Worm (Caenorhabditis elegans) whole organism, L4 larva: ENCODE data around the gene Y37E11AM.4.

Source experiments
- F44E2.7 ChIP-seq: fragments of 200-800 bp; sonication (Bioruptor generic); IDR thresholded peaks from 2 replicates; pipeline ENCODE4 v2.1.2; 2022; ENCODE audit warnings: missing genetic modification characterization, missing compliant biosample characterization
- F49E8.2 ChIP-seq: sonication (generic microtip); optimal IDR thresholded peaks from 2 replicates; lab custom pipeline; 2016; ENCODE audit warnings: missing compliant biosample characterization, mild to moderate bottlenecking, missing genetic modification characterization, borderline replicate concordance
- T26A8.4 ChIP-seq: fragments of 200-800 bp; sonication (Bioruptor generic); IDR thresholded peaks from 2 replicates; pipeline ENCODE4 v1.3.6; 2022; ENCODE audit warnings: missing genetic modification characterization, missing compliant biosample characterization
- aha-1 ChIP-seq: fragments of 150-350 bp; peaks from one replicate; lab custom pipeline; 2014; ENCODE audit warnings: missing biosample characterization, missing genetic modification characterization
- arid-1 ChIP-seq: fragments of 200-800 bp; sonication (Bioruptor generic); conservative IDR thresholded peaks from 2 replicates; pipeline ENCODE4 v1.3.6; 2022; ENCODE audit warnings: missing genetic modification reagents, missing genetic modification characterization, missing compliant biosample characterization
- ceh-20 ChIP-seq: fragments of 200-800 bp; sonication (Bioruptor generic); IDR thresholded peaks from 2 replicates; pipeline ENCODE4 v1.3.6; 2022; ENCODE audit warnings: missing genetic modification reagents, missing genetic modification characterization, missing compliant biosample characterization
- ceh-28 ChIP-seq: fragments of 150-350 bp; optimal IDR thresholded peaks from 2 replicates; lab custom pipeline; 2014; ENCODE audit warnings: missing biosample characterization, missing genetic modification reagents, missing genetic modification characterization
- ceh-32 ChIP-seq: sonication (generic microtip); optimal IDR thresholded peaks from 2 replicates; lab custom pipeline; 2016; ENCODE audit warnings: mild to moderate bottlenecking, missing genetic modification characterization, missing compliant biosample characterization; ENCODE audit not compliant: poor library complexity
- ceh-44 ChIP-seq: fragments of 200-800 bp; sonication (Bioruptor generic); IDR thresholded peaks from 2 replicates; pipeline ENCODE4 v1.3.6; 2022; ENCODE audit warnings: missing genetic modification reagents, missing genetic modification characterization, missing compliant biosample characterization
- ces-1 ChIP-seq: fragments of 150-350 bp; sonication (generic microtip); optimal IDR thresholded peaks from 4 replicates; lab custom pipeline; 2014; ENCODE audit warnings: missing biosample characterization, missing genetic modification reagents, missing genetic modification characterization
- ctbp-1 ChIP-seq: fragments of 200-800 bp; sonication (Bioruptor generic); IDR thresholded peaks from 2 replicates; pipeline ENCODE4 v1.3.6; 2022; ENCODE audit warnings: missing genetic modification reagents, missing genetic modification characterization, missing compliant biosample characterization
- dmd-8 ChIP-seq: fragments of 200-800 bp; sonication (Bioruptor generic); IDR thresholded peaks from 2 replicates; pipeline ENCODE4 v1.3.6; 2022; ENCODE audit warnings: missing genetic modification characterization, missing compliant biosample characterization
- dmd-9 ChIP-seq: fragments of 200-800 bp; sonication (Bioruptor generic); IDR thresholded peaks from 2 replicates; pipeline ENCODE4 v1.3.6; 2022; ENCODE audit warnings: missing genetic modification reagents, missing genetic modification characterization, missing compliant biosample characterization
- dpl-1 ChIP-seq: fragments of 150-350 bp; optimal IDR thresholded peaks from 2 replicates; lab custom pipeline; 2014; ENCODE audit warnings: missing biosample characterization, missing genetic modification reagents, missing genetic modification characterization
- dve-1 ChIP-seq: sonication (generic microtip); optimal IDR thresholded peaks from 2 replicates; lab custom pipeline; 2017; ENCODE audit warnings: antibody characterized with exemption, mild to moderate bottlenecking, missing genetic modification characterization, missing compliant biosample characterization; ENCODE audit not compliant: insufficient read depth
- egl-27 ChIP-seq: sonication (generic microtip); optimal IDR thresholded peaks from 3 replicates; lab custom pipeline; 2017; ENCODE audit warnings: missing biosample characterization, missing genetic modification reagents, missing genetic modification characterization
- egl-43 ChIP-seq: fragments of 200-800 bp; sonication (Bioruptor generic); IDR thresholded peaks from 2 replicates; pipeline ENCODE4 v1.3.6; 2022; ENCODE audit warnings: missing genetic modification reagents, missing genetic modification characterization, missing compliant biosample characterization
- hif-1 ChIP-seq, 2 experiments: sonication (generic microtip); optimal IDR thresholded peaks; 2 replicates each; lab custom pipeline; 2016 to 2017; ENCODE audit warnings: missing compliant biosample characterization in 2 of 2, missing genetic modification characterization in 2 of 2, missing genetic modification reagents in 2 of 2, missing genotype in 2 of 2, mild to moderate bottlenecking in 1 of 2
- hlh-11 ChIP-seq: fragments of 200-800 bp; sonication (Bioruptor generic); optimal IDR thresholded peaks from 2 replicates; lab custom pipeline; 2018; ENCODE audit warnings: mild to moderate bottlenecking, missing genetic modification characterization, missing compliant biosample characterization
- hmg-1.1 ChIP-seq: fragments of 200-800 bp; sonication (Bioruptor generic); IDR thresholded peaks from 2 replicates; pipeline ENCODE4 v1.3.6; 2022; ENCODE audit warnings: missing genetic modification reagents, missing genetic modification characterization, missing compliant biosample characterization
- jun-1 ChIP-seq: fragments of 150-350 bp; optimal IDR thresholded peaks from 2 replicates; lab custom pipeline; 2014; ENCODE audit warnings: missing biosample characterization, missing genetic modification reagents, missing genetic modification characterization
- lin-1 ChIP-seq: fragments of 200-800 bp; sonication (Bioruptor generic); IDR thresholded peaks from 2 replicates; pipeline ENCODE4 v1.3.6; 2022; ENCODE audit warnings: missing genetic modification reagents, missing genetic modification characterization, missing compliant biosample characterization
- lin-38 ChIP-seq: fragments of 200-800 bp; sonication (Bioruptor generic); IDR thresholded peaks from 2 replicates; pipeline ENCODE4 v1.3.6; 2022; ENCODE audit warnings: missing genetic modification reagents, missing genetic modification characterization, missing compliant biosample characterization
- lin-39 ChIP-seq: fragments of 150-350 bp; optimal IDR thresholded peaks from 2 replicates; lab custom pipeline; 2014; ENCODE audit warnings: missing biosample characterization, missing genetic modification reagents, missing genetic modification characterization
- lsy-2 ChIP-seq, 2 experiments: fragments of 150-350 bp in 1 of 2; sonication (generic microtip) in 1 of 2; optimal IDR thresholded peaks; 2 replicates each; lab custom pipeline; 2014 to 2017; ENCODE audit warnings: missing biosample characterization in 2 of 2, missing genetic modification characterization in 2 of 2
- mdl-1 ChIP-seq, 2 experiments: fragments of 150-350 bp in 1 of 2; sonication (generic microtip) in 1 of 2; optimal IDR thresholded peaks; 2 replicates each; lab custom pipeline; 2014 to 2017; ENCODE audit warnings: missing biosample characterization in 2 of 2, missing genetic modification characterization in 2 of 2
- mep-1 ChIP-seq: fragments of 150-350 bp; sonication (generic microtip); optimal IDR thresholded peaks from 3 replicates; lab custom pipeline; 2014; ENCODE audit warnings: missing biosample characterization, missing genetic modification characterization
- mes-2 ChIP-seq: sonication (generic microtip); optimal IDR thresholded peaks from 2 replicates; lab custom pipeline; 2016; ENCODE audit warnings: missing genotype, mild to moderate bottlenecking, missing genetic modification characterization, missing compliant biosample characterization; ENCODE audit not compliant: poor library complexity, severe bottlenecking
- nhr-10 ChIP-seq: fragments of 150-350 bp; optimal IDR thresholded peaks from 2 replicates; lab custom pipeline; 2014; ENCODE audit warnings: missing biosample characterization, missing genetic modification characterization
- nhr-102 ChIP-seq: sonication (generic microtip); optimal IDR thresholded peaks from 2 replicates; lab custom pipeline; 2016; ENCODE audit warnings: mild to moderate bottlenecking, missing genetic modification characterization, moderate library complexity, missing compliant biosample characterization
- nhr-11 ChIP-seq: fragments of 150-350 bp; optimal IDR thresholded peaks from 2 replicates; lab custom pipeline; 2014; ENCODE audit warnings: missing biosample characterization, missing genetic modification characterization
- nhr-111 ChIP-seq: fragments of 200-800 bp; sonication (Bioruptor generic); optimal IDR thresholded peaks from 2 replicates; lab custom pipeline; 2018; ENCODE audit warnings: mild to moderate bottlenecking, missing genetic modification characterization, missing compliant biosample characterization
- nhr-25 ChIP-seq: sonication (generic microtip); optimal IDR thresholded peaks from 2 replicates; lab custom pipeline; 2017; ENCODE audit warnings: missing genetic modification characterization, mild to moderate bottlenecking, missing compliant biosample characterization, antibody characterized with exemption, moderate library complexity, borderline replicate concordance; ENCODE audit not compliant: insufficient read depth
- nhr-28 ChIP-seq: fragments of 150-350 bp; optimal IDR thresholded peaks from 2 replicates; lab custom pipeline; 2014; ENCODE audit warnings: missing biosample characterization, missing genetic modification characterization
- nhr-48 ChIP-seq: sonication (generic microtip); optimal IDR thresholded peaks from 2 replicates; lab custom pipeline; 2016; ENCODE audit warnings: mild to moderate bottlenecking, missing genetic modification characterization, missing compliant biosample characterization
- nhr-6 ChIP-seq: fragments of 150-350 bp; optimal IDR thresholded peaks from 2 replicates; lab custom pipeline; 2014; ENCODE audit warnings: missing biosample characterization, missing genetic modification characterization
- nhr-77 ChIP-seq: fragments of 150-350 bp; optimal IDR thresholded peaks from 2 replicates; lab custom pipeline; 2014; ENCODE audit warnings: missing biosample characterization, missing genetic modification characterization
- pha-4 ChIP-seq, 2 experiments: fragments of 150-350 bp in 1 of 2; fragments of 200-800 bp in 1 of 2; sonication (Bioruptor generic) in 1 of 2; IDR thresholded peaks in 1 of 2; optimal IDR thresholded peaks in 1 of 2; 2 replicates each; pipeline versions ENCODE4 v1.3.6 to Lab custom; 2014 to 2022; ENCODE audit warnings: missing genetic modification characterization in 2 of 2, missing genetic modification reagents in 2 of 2, missing biosample characterization in 1 of 2, missing compliant biosample characterization in 1 of 2
- php-3 ChIP-seq: fragments of 200-800 bp; sonication (Bioruptor generic); IDR thresholded peaks from 2 replicates; pipeline ENCODE4 v1.3.6; 2022; ENCODE audit warnings: missing genetic modification reagents, missing genetic modification characterization, missing compliant biosample characterization
- rbr-2 ChIP-seq: sonication (generic microtip); optimal IDR thresholded peaks from 2 replicates; lab custom pipeline; 2016; ENCODE audit warnings: missing genotype, missing genetic modification characterization, missing compliant biosample characterization
- sdz-12 ChIP-seq: fragments of 200-800 bp; sonication (Bioruptor generic); optimal IDR thresholded peaks from 2 replicates; lab custom pipeline; 2018; ENCODE audit warnings: mild to moderate bottlenecking, missing genetic modification characterization, missing compliant biosample characterization
- set-16 ChIP-seq: fragments of 200-800 bp; sonication (Bioruptor generic); IDR thresholded peaks from 2 replicates; pipeline ENCODE4 v1.3.6; 2022; ENCODE audit warnings: missing genetic modification reagents, missing genetic modification characterization, missing compliant biosample characterization
- snpc-1.2 ChIP-seq: fragments of 200-800 bp; sonication (Bioruptor generic); IDR thresholded peaks from 2 replicates; pipeline ENCODE4 v1.3.6; 2022; ENCODE audit warnings: missing genetic modification reagents, missing genetic modification characterization, missing compliant biosample characterization
- spr-1 ChIP-seq: sonication (generic microtip); optimal IDR thresholded peaks from 2 replicates; lab custom pipeline; 2016; ENCODE audit warnings: mild to moderate bottlenecking, missing genetic modification characterization, missing compliant biosample characterization
- spr-3 ChIP-seq: fragments of 200-800 bp; sonication (Bioruptor generic); optimal IDR thresholded peaks from 2 replicates; lab custom pipeline; 2018; ENCODE audit warnings: mild to moderate bottlenecking, missing genetic modification characterization, missing compliant biosample characterization
- vab-7 ChIP-seq: fragments of 200-800 bp; sonication (Bioruptor generic); IDR thresholded peaks from 2 replicates; pipeline ENCODE4 v1.3.6; 2022; ENCODE audit warnings: missing genetic modification reagents, missing genetic modification characterization, missing compliant biosample characterization
- ztf-7 ChIP-seq: fragments of 150-350 bp; optimal IDR thresholded peaks from 2 replicates; lab custom pipeline; 2014; ENCODE audit warnings: missing biosample characterization, missing genetic modification characterization

The Y37E11AM.4 gene

ce11 chrIV:3743748-3744147 lies 21.2 kb upstream of the Y37E11AM.4 start, which contains the start of gene siah-1 (continued):
- TF ChIP-seq ceh-44 (GFP tag; lab: Robert Waterston, UW) (no peak), ceh-32 (tag; lab: Kevin White, UChicago) (no peak), nhr-102 (tag; lab: Kevin White, UChicago) (no peak), nhr-111 (no peak), dmd-8 (GFP tag; lab: Robert Waterston, UW) (no peak), vab-7 (GFP tag; lab: Robert Waterston, UW) (no peak), F49E8.2 (tag; lab: Kevin White, UChicago) (no peak), hlh-11 (tag; lab: Kevin White, UChicago) (peak; percentile 31), egl-27 (tag; lab: Kevin White, UChicago) (no peak), nhr-77 (no peak), sdz-12 (GFP tag; lab: Kevin White, UChicago) (no peak), F44E2.7 (no peak), hmg-1.1 (GFP tag; lab: Robert Waterston, UW) (peak; percentile 28; the same call in 1 of the 2 replicates)

ce11 chrIV:3742426-3742839 lies 19.8 kb upstream of the Y37E11AM.4 start:
- TF ChIP-seq vab-7 (GFP tag; lab: Robert Waterston, UW) (no peak), ctbp-1 (GFP tag; lab: Robert Waterston, UW) (0 out of 2 replicates have a peak, but pooled peaks have one; percentile 21), nhr-102 (tag; lab: Kevin White, UChicago) (peak; percentile 40), nhr-48 (tag; lab: Kevin White, UChicago) (peak; percentile 61), rbr-2 (tag; lab: Kevin White, UChicago) (peak; percentile 81), aha-1 (tag; lab: Kevin White, UChicago) (peak; percentile 95), ztf-7 (tag; lab: Kevin White, UChicago) (peak; percentile 58), spr-1 (tag; lab: Kevin White, UChicago) (peak; percentile 49), lsy-2 (tag; optimal IDR thresholded peaks at IDR 0.05; lab: Kevin White, UChicago) (peak; percentile 66 to 78), nhr-25 (tag; lab: Kevin White, UChicago) (peak; percentile 57), dmd-9 (GFP tag; lab: Robert Waterston, UW) (no peak), lin-39 (tag; lab: Kevin White, UChicago) (no peak), ceh-20 (GFP tag; lab: Robert Waterston, UW) (no peak), mep-1 (tag; lab: Kevin White, UChicago) (peak; percentile 85), dpl-1 (peak; percentile 47), set-16 (GFP tag; lab: Robert Waterston, UW) (peak; percentile 54), hif-1 (tag; optimal IDR thresholded peaks at IDR 0.05; lab: Kevin White, UChicago) (peak in 1 of 2 experiments; percentile 61), ceh-28 (tag; lab: Kevin White, UChicago) (peak; percentile 70), nhr-28 (tag; lab: Kevin White, UChicago) (peak; percentile 86), egl-43 (0 out of 2 replicates have a peak, but pooled peaks have one; percentile 8), nhr-6 (tag; lab: Kevin White, UChicago) (peak; percentile 71), ces-1 (no peak), jun-1 (tag; lab: Kevin White, UChicago) (peak; percentile 62), mdl-1 (tag; optimal IDR thresholded peaks at IDR 0.05; lab: Kevin White, UChicago) (peak in 1 of 2 experiments; percentile 88), T26A8.4 (GFP tag; lab: Robert Waterston, UW) (peak; percentile 52; the same call in 1 of the 2 replicates), nhr-11 (tag; lab: Kevin White, UChicago) (peak; percentile 83), arid-1 (GFP tag; lab: Robert Waterston, UW) (peak; percentile 54; the same call in 1 of the 2 replicates), hmg-1.1 (GFP tag; lab: Robert Waterston, UW) (peak; percentile 87), php-3 (GFP tag; lab: Robert Waterston, UW) (no peak; the same call in 1 of the 2 replicates), mes-2 (tag; lab: Kevin White, UChicago) (peak; percentile 73), pha-4 (GFP tag; IDR thresholded peaks at IDR 0.05; lab: Robert Waterston, UW) (no peak), pha-4 (tag; optimal IDR thresholded peaks at IDR 0.05; lab: Kevin White, UChicago) (peak; percentile 60), dve-1 (tag; lab: Kevin White, UChicago) (peak; percentile 90), snpc-1.2 (GFP tag; lab: Robert Waterston, UW) (no peak), spr-3 (GFP tag; lab: Kevin White, UChicago) (peak; percentile 4), nhr-10 (tag; lab: Kevin White, UChicago) (peak; percentile 62), lin-38 (GFP tag; lab: Robert Waterston, UW) (peak; percentile 56), lin-1 (0 out of 2 replicates have a peak, but pooled peaks have one; percentile 30)
